Fruit fly (Drosophila melanogaster) whole organism, pupa: Measurements from ENCODE around the gene CG13021.

Source experiments
- CG10348 ChIP-seq: fragments of 200-800 bp; sonication (Bioruptor generic); IDR thresholded peaks from 2 replicates; pipeline ENCODE4 v1.3.6; 2022; ENCODE audit warnings: missing biosample characterization, missing genetic modification characterization
- CG12605 ChIP-seq: fragments of 200-800 bp; sonication (Bioruptor generic); IDR thresholded peaks from 2 replicates; pipeline ENCODE4 v1.3.6; 2022; ENCODE audit warnings: missing biosample characterization, missing genetic modification characterization
- CG13204 ChIP-seq: fragments of 200-800 bp; sonication (Bioruptor generic); optimal IDR thresholded peaks from 2 replicates; lab custom pipeline; 2018; ENCODE audit warnings: missing biosample characterization, mild to moderate bottlenecking, missing genetic modification characterization, moderate library complexity
- CG14655 ChIP-seq: fragments of 200-800 bp; sonication (Bioruptor generic); optimal IDR thresholded peaks from 3 replicates; lab custom pipeline; 2017; ENCODE audit warnings: mild to moderate bottlenecking, missing biosample characterization, missing genetic modification reagents, missing genetic modification characterization
- CG15710 ChIP-seq: fragments of 200-800 bp; sonication (Bioruptor generic); optimal IDR thresholded peaks from 2 replicates; lab custom pipeline; 2018; ENCODE audit warnings: missing biosample characterization, mild to moderate bottlenecking, missing genetic modification characterization, moderate library complexity
- CG17806 ChIP-seq: fragments of 200-800 bp; sonication (Bioruptor generic); optimal IDR thresholded peaks from 2 replicates; lab custom pipeline; 2018; ENCODE audit warnings: missing biosample characterization, mild to moderate bottlenecking, missing genetic modification characterization, moderate library complexity
- CG32121 ChIP-seq: fragments of 200-800 bp; sonication (Bioruptor generic); IDR thresholded peaks from 2 replicates; pipeline ENCODE4 v1.3.6; 2022; ENCODE audit warnings: missing biosample characterization, missing genetic modification characterization
- CG34367 ChIP-seq: fragments of 200-800 bp; sonication (Bioruptor generic); optimal IDR thresholded peaks from 2 replicates; lab custom pipeline; 2018; ENCODE audit warnings: missing biosample characterization, mild to moderate bottlenecking, missing genetic modification characterization
- CG4496 ChIP-seq: fragments of 200-800 bp; sonication (Bioruptor generic); IDR thresholded peaks from 3 replicates; pipeline ENCODE4 v1.3.6; 2022; ENCODE audit warnings: missing biosample characterization, missing genetic modification characterization
- CG8159 ChIP-seq: fragments of 200-800 bp; sonication (Bioruptor generic); optimal IDR thresholded peaks from 3 replicates; lab custom pipeline; 2018; ENCODE audit warnings: missing biosample characterization, mild to moderate bottlenecking, missing genetic modification characterization, moderate library complexity
- CG8301 ChIP-seq: fragments of 200-800 bp; sonication (Bioruptor generic); optimal IDR thresholded peaks from 2 replicates; lab custom pipeline; 2018; ENCODE audit warnings: missing biosample characterization, mild to moderate bottlenecking, missing genetic modification characterization
- CG9948 ChIP-seq: fragments of 200-800 bp; sonication (Bioruptor generic); optimal IDR thresholded peaks from 2 replicates; lab custom pipeline; 2018; ENCODE audit warnings: missing biosample characterization, mild to moderate bottlenecking, missing genetic modification characterization, moderate library complexity
- D1 ChIP-seq: fragments of 200-800 bp; sonication (Bioruptor generic); optimal IDR thresholded peaks from 2 replicates; lab custom pipeline; 2018; ENCODE audit warnings: missing biosample characterization, mild to moderate bottlenecking, missing genetic modification characterization, moderate library complexity
- EcR ChIP-seq: fragments of 200-800 bp; sonication (Bioruptor generic); optimal IDR thresholded peaks from 3 replicates; lab custom pipeline; 2019; ENCODE audit warnings: missing biosample characterization, missing genetic modification characterization, mild to moderate bottlenecking, moderate library complexity, missing genetic modification reagents
- Ets98B ChIP-seq: fragments of 200-800 bp; sonication (Bioruptor generic); IDR thresholded peaks from 2 replicates; pipeline ENCODE4 v1.3.6; 2022; ENCODE audit warnings: missing biosample characterization, missing genetic modification characterization
- Pif1A ChIP-seq: fragments of 200-800 bp; sonication (Bioruptor generic); optimal IDR thresholded peaks from 3 replicates; lab custom pipeline; 2016; ENCODE audit warnings: missing biosample characterization, missing genetic modification characterization
- Pif1B ChIP-seq: fragments of 200-800 bp; sonication (Bioruptor generic); optimal IDR thresholded peaks from 3 replicates; lab custom pipeline; 2016; ENCODE audit warnings: missing biosample characterization, missing genetic modification characterization
- Snoo ChIP-seq: fragments of 200-800 bp; sonication (Bioruptor generic); optimal IDR thresholded peaks from 3 replicates; lab custom pipeline; 2017; ENCODE audit warnings: missing biosample characterization, mild to moderate bottlenecking, missing genetic modification characterization, inconsistent platforms
- fd96Ca ChIP-seq: fragments of 200-800 bp; sonication (Bioruptor generic); IDR thresholded peaks from 3 replicates; pipeline ENCODE4 v1.3.6; 2022; ENCODE audit warnings: missing biosample characterization, missing genetic modification characterization
- gl ChIP-seq: fragments of 200-800 bp; sonication (Bioruptor generic); optimal IDR thresholded peaks from 2 replicates; lab custom pipeline; 2018; ENCODE audit warnings: missing biosample characterization, mild to moderate bottlenecking, missing genetic modification characterization
- rn ChIP-seq: fragments of 200-800 bp; sonication (Bioruptor generic); IDR thresholded peaks from 2 replicates; pipeline ENCODE4 v1.3.6; 2022; ENCODE audit warnings: missing biosample characterization, missing genetic modification characterization

CG13021 gene

dm6 chrX:3530696-3531095 is 16.6 kb downstream of the CG13021 start:
- TF ChIP-seq CG10348 (no peak), gl (no peak), CG14655 (GFP tag; lab: Kevin White, UChicago) (no peak)
- TF ChIP-seq, all 21 proteins: peak for 0

DNA sequence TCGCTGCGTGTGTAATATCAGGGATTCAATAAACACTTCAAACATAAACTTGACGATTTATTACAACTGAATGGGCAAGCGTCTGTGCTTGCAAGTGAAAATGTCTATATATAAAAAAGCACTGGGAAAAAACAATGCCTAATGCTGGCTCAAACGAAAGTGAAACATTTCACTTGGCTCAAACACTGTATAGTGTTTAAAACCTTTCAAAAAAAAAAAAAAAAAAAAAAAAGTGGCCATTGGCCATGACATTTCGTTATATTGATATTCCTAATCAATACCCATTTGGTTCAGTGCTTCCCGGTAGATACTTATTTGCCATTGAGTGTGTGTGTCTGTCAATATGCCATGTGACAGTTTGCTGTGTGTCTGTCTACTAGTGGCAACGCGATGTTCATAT is 24.7 kb downstream of the CG13021 start:
- TF ChIP-seq Ets98B (GFP tag; lab: Robert Waterston, UW) (peak; percentile 21; the same call in 1 of the 2 replicates), CG4496 (peak; percentile 53; the same call in 2 of the 3 replicates), Snoo (tag; lab: Kevin White, UChicago) (no peak), Pif1B (GFP tag; lab: Kevin White, UChicago) (peak; percentile 22), fd96Ca (GFP tag; lab: Robert Waterston, UW) (0 out of 3 replicates have a peak, but pooled peaks have one; percentile 22)
- TF ChIP-seq, all 21 proteins: peak for 4

dm6 chrX:3545849-3546518 is 31.9 kb downstream of the CG13021 start:
- TF ChIP-seq Pif1A (GFP tag; lab: Kevin White, UChicago) (peak; percentile 90), fd96Ca (GFP tag; lab: Robert Waterston, UW) (peak; percentile 63; the same call in 1 of the 3 replicates), CG8159 (tag; lab: Kevin White, UChicago) (peak; percentile 89), EcR (GFP tag; lab: Kevin White, UChicago) (peak; percentile 29), CG8301 (tag; lab: Kevin White, UChicago) (peak; percentile 96), Ets98B (GFP tag; lab: Robert Waterston, UW) (peak; percentile 96), CG12605 (GFP tag; lab: Robert Waterston, UW) (peak; percentile 95), CG13204 (peak; percentile 51), Pif1B (GFP tag; lab: Kevin White, UChicago) (peak; percentile 93), CG34367 (tag; lab: Kevin White, UChicago) (peak; percentile 88), D1 (tag; lab: Kevin White, UChicago) (peak; percentile 83), CG9948 (tag; lab: Kevin White, UChicago) (peak; percentile 91), CG4496 (peak; percentile 93), CG15710 (tag; lab: Kevin White, UChicago) (peak; percentile 91), CG17806 (tag; lab: Kevin White, UChicago) (peak; percentile 93), CG32121 (GFP tag; lab: Robert Waterston, UW) (peak; percentile 93), CG10348 (peak; percentile 65), gl (peak; percentile 72), CG14655 (GFP tag; lab: Kevin White, UChicago) (peak; percentile 97), Snoo (tag; lab: Kevin White, UChicago) (peak; percentile 89), rn (GFP tag; lab: Robert Waterston, UW) (peak; percentile 86)
- TF ChIP-seq, all 21 proteins: peak for 21

DNA sequence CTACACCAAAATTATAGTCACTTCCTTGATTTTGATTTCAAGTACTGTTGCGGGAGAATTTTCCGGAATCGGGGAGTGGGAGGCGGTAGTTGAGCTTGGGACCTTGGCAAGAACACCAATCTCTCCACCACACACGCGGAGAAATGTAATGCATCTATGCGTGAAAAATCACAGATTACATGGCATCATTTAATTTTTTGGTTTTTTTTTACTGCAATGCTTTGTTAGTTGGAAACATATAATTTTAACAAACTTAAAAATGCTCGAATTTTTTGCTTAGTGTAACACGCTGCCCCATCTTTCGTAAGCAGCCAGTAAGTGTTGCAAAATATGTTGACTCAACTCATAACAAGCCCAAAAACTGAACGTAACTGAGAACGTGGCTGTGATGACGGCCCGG is 34.5 kb downstream of the CG13021 start:
- no peak for TF ChIP-seq CG32121 (GFP tag; lab: Robert Waterston, UW)
- TF ChIP-seq CG14655 (GFP tag; lab: Kevin White, UChicago), result peak; percentile 2
- no peak for TF ChIP-seq CG8159 (tag; lab: Kevin White, UChicago)
- TF ChIP-seq gl, result no peak
- TF ChIP-seq CG8301 (tag; lab: Kevin White, UChicago), result no peak
- TF ChIP-seq, all 21 proteins: peak for 1

dm6 chrX:3549275-3549674 is 35.2 kb downstream of the CG13021 start:
- no peak for TF ChIP-seq CG32121 (GFP tag; lab: Robert Waterston, UW)
- no peak for TF ChIP-seq CG8159 (tag; lab: Kevin White, UChicago)
- TF ChIP-seq CG4496, result no peak
- no peak for TF ChIP-seq CG13204
- TF ChIP-seq CG8301 (tag; lab: Kevin White, UChicago), result no peak
- TF ChIP-seq rn (GFP tag; lab: Robert Waterston, UW), result no peak

dm6 chrX:3555190-3555849 is 41.2 kb downstream of the CG13021 start:
- no peak for TF ChIP-seq Pif1A (GFP tag; lab: Kevin White, UChicago)
- no peak for TF ChIP-seq Pif1B (GFP tag; lab: Kevin White, UChicago)
- peak; percentile 60 for TF ChIP-seq CG14655 (GFP tag; lab: Kevin White, UChicago)
- TF ChIP-seq CG17806 (tag; lab: Kevin White, UChicago), result peak; percentile 74
- TF ChIP-seq Snoo (tag; lab: Kevin White, UChicago), result no peak
- no peak for TF ChIP-seq CG12605 (GFP tag; lab: Robert Waterston, UW)
- peak; percentile 34 for TF ChIP-seq CG9948 (tag; lab: Kevin White, UChicago)
- no peak for TF ChIP-seq D1 (tag; lab: Kevin White, UChicago)
- peak; percentile 21 for TF ChIP-seq CG34367 (tag; lab: Kevin White, UChicago)
- peak; percentile 47; the same call in 1 of the 2 replicates for TF ChIP-seq Ets98B (GFP tag; lab: Robert Waterston, UW)
- no peak for TF ChIP-seq CG13204
- peak; percentile 69 for TF ChIP-seq CG4496
- TF ChIP-seq CG32121 (GFP tag; lab: Robert Waterston, UW), result peak; percentile 48; the same call in 1 of the 2 replicates
- TF ChIP-seq CG15710 (tag; lab: Kevin White, UChicago), result peak; percentile 56
- no peak for TF ChIP-seq CG10348
- TF ChIP-seq rn (GFP tag; lab: Robert Waterston, UW), result no peak
- TF ChIP-seq EcR (GFP tag; lab: Kevin White, UChicago), result no peak
- peak; percentile 31 for TF ChIP-seq CG8301 (tag; lab: Kevin White, UChicago)
- TF ChIP-seq gl, result no peak
- TF ChIP-seq fd96Ca (GFP tag; lab: Robert Waterston, UW), result peak; percentile 63; the same call in 1 of the 3 replicates
- peak; percentile 58 for TF ChIP-seq CG8159 (tag; lab: Kevin White, UChicago)
